Fruit fly (Drosophila melanogaster) whole organism, prepupa: ENCODE results near the gene galene.
A peak's percentile ranks its signal among the peaks of the same experiment; 100 is the strongest.

Experiments used
- Blimp-1 ChIP-seq: fragments of 200-800 bp; sonication (Bioruptor generic); optimal IDR thresholded peaks from 3 replicates; lab custom pipeline; 2017; ENCODE audit warnings: missing biosample characterization, missing genetic modification characterization, mild to moderate bottlenecking, moderate library complexity, missing genetic modification reagents
- CG11762 ChIP-seq: fragments of 200-800 bp; sonication (Bioruptor generic); optimal IDR thresholded peaks from 3 replicates; lab custom pipeline; 2016; ENCODE audit warnings: missing biosample characterization, missing genetic modification characterization; ENCODE audit not compliant: insufficient read depth
- CG15336 ChIP-seq: fragments of 200-800 bp; sonication (Bioruptor generic); IDR thresholded peaks from 2 replicates; pipeline ENCODE4 v1.3.6; 2022; ENCODE audit warnings: missing biosample characterization, missing genetic modification characterization
- CG1621 ChIP-seq: fragments of 200-800 bp; sonication (Bioruptor generic); optimal IDR thresholded peaks from 3 replicates; lab custom pipeline; 2018; ENCODE audit warnings: missing biosample characterization, mild to moderate bottlenecking, missing genetic modification characterization
- CG3032 ChIP-seq: fragments of 200-800 bp; optimal IDR thresholded peaks from 2 replicates; lab custom pipeline; 2019; ENCODE audit warnings: missing biosample characterization, mild to moderate bottlenecking, missing genetic modification characterization, moderate library complexity
- CG32006 ChIP-seq: fragments of 200-800 bp; sonication (Bioruptor generic); optimal IDR thresholded peaks from 3 replicates; lab custom pipeline; 2017; ENCODE audit warnings: missing biosample characterization, mild to moderate bottlenecking, missing genetic modification characterization
- CG34406 ChIP-seq: fragments of 200-800 bp; sonication (Bioruptor generic); optimal IDR thresholded peaks from 3 replicates; lab custom pipeline; 2016; ENCODE audit warnings: missing biosample characterization, missing genetic modification characterization
- CG3919 ChIP-seq: fragments of 200-800 bp; sonication (Bioruptor generic); optimal IDR thresholded peaks from 3 replicates; lab custom pipeline; 2016; ENCODE audit warnings: missing biosample characterization, missing genetic modification characterization
- CG4318 ChIP-seq: fragments of 200-800 bp; sonication (Bioruptor generic); optimal IDR thresholded peaks from 3 replicates; lab custom pipeline; 2017; ENCODE audit warnings: missing biosample characterization, mild to moderate bottlenecking, missing genetic modification characterization
- CG6163 ChIP-seq: fragments of 200-800 bp; sonication (Bioruptor generic); IDR thresholded peaks from 3 replicates; pipeline ENCODE4 v1.3.6; 2022; ENCODE audit warnings: missing biosample characterization, missing genetic modification characterization
- CG6854 ChIP-seq: fragments of 200-800 bp; sonication (Bioruptor generic); optimal IDR thresholded peaks from 2 replicates; lab custom pipeline; 2017; ENCODE audit warnings: missing biosample characterization, mild to moderate bottlenecking, missing genetic modification characterization
- CG7368 ChIP-seq: fragments of 200-800 bp; sonication (Bioruptor generic); optimal IDR thresholded peaks from 3 replicates; lab custom pipeline; 2016; ENCODE audit warnings: missing biosample characterization, missing genetic modification characterization
- CG8119 ChIP-seq: fragments of 200-800 bp; sonication (Bioruptor generic); IDR thresholded peaks from 3 replicates; pipeline ENCODE4 v1.3.6; 2022; ENCODE audit warnings: missing biosample characterization, missing genetic modification characterization
- CG8319 ChIP-seq: fragments of 200-800 bp; sonication (Bioruptor generic); optimal IDR thresholded peaks from 3 replicates; lab custom pipeline; 2016; ENCODE audit warnings: missing biosample characterization, missing genetic modification characterization
- CG9139 ChIP-seq: fragments of 200-800 bp; sonication (Bioruptor generic); optimal IDR thresholded peaks from 3 replicates; lab custom pipeline; 2017; ENCODE audit warnings: missing biosample characterization, mild to moderate bottlenecking, missing genetic modification characterization
- Eip75B ChIP-seq: fragments of 200-800 bp; sonication (Bioruptor generic); optimal IDR thresholded peaks from 3 replicates; lab custom pipeline; 2016; ENCODE audit warnings: missing biosample characterization, missing genetic modification characterization
- Eip78C ChIP-seq: fragments of 200-800 bp; sonication (Bioruptor generic); peaks from one replicate; lab custom pipeline; 2016; ENCODE audit warnings: missing biosample characterization, missing genetic modification characterization
- Ets96B ChIP-seq: fragments of 200-800 bp; optimal IDR thresholded peaks from 2 replicates; lab custom pipeline; 2019; ENCODE audit warnings: missing biosample characterization, mild to moderate bottlenecking, missing genetic modification characterization, moderate library complexity
- Gug ChIP-seq: fragments of 200-800 bp; sonication (Bioruptor generic); IDR thresholded peaks from 2 replicates; pipeline ENCODE4 v1.3.6; 2022; ENCODE audit warnings: missing biosample characterization, missing genetic modification characterization
- Hr38 ChIP-seq: sonication (Bioruptor generic); optimal IDR thresholded peaks from 2 replicates; lab custom pipeline; 2016; ENCODE audit warnings: missing biosample characterization, missing genetic modification characterization
- Met ChIP-seq: fragments of 200-800 bp; sonication (Bioruptor generic); optimal IDR thresholded peaks from 3 replicates; lab custom pipeline; 2016; ENCODE audit warnings: missing biosample characterization, missing genetic modification characterization
- Sox14 ChIP-seq: fragments of 200-800 bp; sonication (Bioruptor generic); optimal IDR thresholded peaks from 3 replicates; lab custom pipeline; 2016; ENCODE audit warnings: missing biosample characterization, missing genetic modification characterization
- acj6 ChIP-seq: fragments of 200-800 bp; sonication (Bioruptor generic); optimal IDR thresholded peaks from 3 replicates; lab custom pipeline; 2016; ENCODE audit warnings: missing biosample characterization, missing genetic modification characterization
- cyc ChIP-seq: fragments of 200-800 bp; sonication (Bioruptor generic); optimal IDR thresholded peaks from 3 replicates; lab custom pipeline; 2016; ENCODE audit warnings: missing biosample characterization, missing genetic modification characterization
- dsx ChIP-seq: fragments of 200-800 bp; optimal IDR thresholded peaks from 3 replicates; lab custom pipeline; 2019; ENCODE audit warnings: missing biosample characterization, mild to moderate bottlenecking, missing genetic modification characterization, moderate library complexity; ENCODE audit not compliant: poor library complexity, severe bottlenecking
- eg ChIP-seq: fragments of 200-800 bp; sonication (Bioruptor generic); IDR thresholded peaks from 3 replicates; pipeline ENCODE4 v1.3.6; 2022; ENCODE audit warnings: missing biosample characterization, missing genetic modification characterization
- esn ChIP-seq: fragments of 200-800 bp; sonication (Bioruptor generic); optimal IDR thresholded peaks from 2 replicates; lab custom pipeline; 2016; ENCODE audit warnings: missing biosample characterization, mild to moderate bottlenecking, missing genetic modification characterization, moderate library complexity
- fd59A ChIP-seq: fragments of 200-800 bp; sonication (Bioruptor generic); optimal IDR thresholded peaks from 2 replicates; lab custom pipeline; 2017; ENCODE audit warnings: missing biosample characterization, mild to moderate bottlenecking, missing genetic modification characterization, missing genetic modification reagents
- fd85E ChIP-seq: fragments of 200-800 bp; sonication (Bioruptor generic); optimal IDR thresholded peaks from 3 replicates; lab custom pipeline; 2016; ENCODE audit warnings: missing biosample characterization, missing genetic modification characterization
- fkh ChIP-seq: fragments of 200-800 bp; sonication (Bioruptor generic); optimal IDR thresholded peaks from 3 replicates; lab custom pipeline; 2017; ENCODE audit warnings: missing biosample characterization, mild to moderate bottlenecking, missing genetic modification characterization, moderate library complexity
- lz ChIP-seq: fragments of 200-800 bp; sonication (Bioruptor generic); optimal IDR thresholded peaks from 3 replicates; lab custom pipeline; 2016; ENCODE audit warnings: missing biosample characterization, missing genetic modification characterization
- pdm3 ChIP-seq: fragments of 200-800 bp; sonication (Bioruptor generic); optimal IDR thresholded peaks from 3 replicates; lab custom pipeline; 2016; ENCODE audit warnings: missing biosample characterization, missing genetic modification characterization
- salr ChIP-seq, 2 experiments: fragments of 200-800 bp; sonication (Bioruptor generic); optimal IDR thresholded peaks; 3 replicates each; lab custom pipeline; 2016 to 2018; ENCODE audit warnings: missing biosample characterization in 2 of 2, missing genetic modification characterization in 2 of 2, mild to moderate bottlenecking in 1 of 2
- svp ChIP-seq: fragments of 200-800 bp; sonication (Bioruptor generic); peaks from one replicate; lab custom pipeline; 2016; ENCODE audit warnings: missing biosample characterization, missing genetic modification characterization
- topi ChIP-seq: fragments of 200-800 bp; sonication (Bioruptor generic); optimal IDR thresholded peaks from 3 replicates; lab custom pipeline; 2016; ENCODE audit warnings: missing biosample characterization, missing genetic modification characterization
- vri ChIP-seq: fragments of 200-800 bp; sonication (Bioruptor generic); optimal IDR thresholded peaks from 3 replicates; lab custom pipeline; 2016; ENCODE audit warnings: missing biosample characterization, mild to moderate bottlenecking, missing genetic modification characterization

The galene gene

dm6 chr3L:1264998-1265397, 29.5 kb downstream of the galene start (continued):
- TF ChIP-seq CG34406 (GFP tag; lab: Kevin White, UChicago) (no peak), fkh (no peak), CG9139 (GFP tag; lab: Kevin White, UChicago) (no peak), CG1621 (no peak), Sox14 (GFP tag; lab: Kevin White, UChicago) (peak; percentile 26), acj6 (peak; percentile 29), Blimp-1 (GFP tag; lab: Kevin White, UChicago) (no peak), CG7368 (no peak), fd85E (GFP tag; lab: Kevin White, UChicago) (no peak), CG3919 (GFP tag; lab: Kevin White, UChicago) (peak; percentile 37), CG11762 (no peak), cyc (GFP tag; lab: Kevin White, UChicago) (peak; percentile 27), lz (GFP tag; lab: Kevin White, UChicago) (peak; percentile 52), CG6854 (GFP tag; lab: Kevin White, UChicago) (no peak), topi (GFP tag; lab: Kevin White, UChicago) (peak; percentile 72), fd59A (GFP tag; lab: Kevin White, UChicago) (no peak), Ets96B (no peak), Hr38 (GFP tag; lab: Kevin White, UChicago) (no peak), salr (GFP tag; optimal IDR thresholded peaks at IDR 0.05; lab: Kevin White, UChicago) (peak in 1 of 2 experiments; percentile 5), CG6163 (GFP tag; lab: Robert Waterston, UW) (no peak), vri (GFP tag; lab: Kevin White, UChicago) (peak; percentile 7), esn (GFP tag; lab: Kevin White, UChicago) (peak; percentile 62), CG8119 (GFP tag; lab: Robert Waterston, UW) (no peak), CG3032 (tag; lab: Kevin White, UChicago) (no peak), Met (GFP tag; lab: Kevin White, UChicago) (peak; percentile 53), CG4318 (no peak)

- peak; percentile 14 for TF ChIP-seq CG6854 (GFP tag; lab: Kevin White, UChicago)
- peak; percentile 14; the same call in 1 of the 2 replicates for TF ChIP-seq CG15336
- no peak for TF ChIP-seq Eip75B (GFP tag; lab: Kevin White, UChicago)
- TF ChIP-seq dsx (GFP tag; lab: Kevin White, UChicago): no peak
- TF ChIP-seq CG8319 (GFP tag; lab: Kevin White, UChicago): no peak
- TF ChIP-seq CG3919 (GFP tag; lab: Kevin White, UChicago): no peak
- TF ChIP-seq CG1621: peak; percentile 16
- TF ChIP-seq eg (GFP tag; lab: Robert Waterston, UW): 0 out of 3 replicates have a peak, but pooled peaks have one; percentile 35
- TF ChIP-seq Gug (GFP tag; lab: Robert Waterston, UW): no peak
- peak; percentile 82 for TF ChIP-seq Blimp-1 (GFP tag; lab: Kevin White, UChicago)
These were observed 30.0 kb downstream of the galene start for dm6 chr3L:1265423-1266002.

- peak; percentile 74 for TF ChIP-seq CG1621
- TF ChIP-seq CG32006 (GFP tag; lab: Kevin White, UChicago): peak; percentile 1
- no peak for TF ChIP-seq CG34406 (GFP tag; lab: Kevin White, UChicago)
- TF ChIP-seq Eip75B (GFP tag; lab: Kevin White, UChicago): peak; percentile 72
- peak; percentile 13 for TF ChIP-seq svp
- no peak for TF ChIP-seq pdm3 (GFP tag; lab: Kevin White, UChicago)
- TF ChIP-seq Eip78C (GFP tag; lab: Kevin White, UChicago): peak; percentile 25
- TF ChIP-seq dsx (GFP tag; lab: Kevin White, UChicago): peak; percentile 18
These were observed 33.5 kb downstream of the galene start for dm6 chr3L:1269013-1269412.
